Fruit fly (Drosophila melanogaster): ENCODE measurements around the gene CG5377.

dm6 chr3R:22491088-22491879 lies 23.3 kb upstream of the CG5377 start, which contains the start of the genes CCT1 and tHMG1:
- TF ChIP-seq EcR (GFP tag; optimal IDR thresholded peaks at IDR 0.05) (no peak), CG8159 (tag; optimal IDR thresholded peaks at IDR 0.05) (no peak), CG9948 (tag; optimal IDR thresholded peaks at IDR 0.05) (no peak), rn (GFP tag; IDR thresholded peaks at IDR 0.05) (no peak), CG8301 (tag; optimal IDR thresholded peaks at IDR 0.05) (no peak), CG32121 (GFP tag; IDR thresholded peaks at IDR 0.05) (no peak), CG13204 (GFP tag; optimal IDR thresholded peaks at IDR 0.05) (no peak), D1 (tag; optimal IDR thresholded peaks at IDR 0.05) (no peak), Pif1B (GFP tag; optimal IDR thresholded peaks at IDR 0.05) (no peak), CG34367 (tag; optimal IDR thresholded peaks at IDR 0.05) (no peak), CG15710 (tag; optimal IDR thresholded peaks at IDR 0.05) (no peak), CG14655 (GFP tag; optimal IDR thresholded peaks at IDR 0.05) (no peak), CG12605 (GFP tag; IDR thresholded peaks at IDR 0.05) (no peak)

Measured in whole organism, pupa.